Fruit fly (Drosophila melanogaster) whole organism, pupa: ENCODE measurements around the gene CG14933.

Source experiments
- CG12605 ChIP-seq: fragments of 200-800 bp; sonication (Bioruptor generic); IDR thresholded peaks from 2 replicates; pipeline ENCODE4 v1.3.6; 2022; ENCODE audit warnings: missing biosample characterization, missing genetic modification characterization
- CG34367 ChIP-seq: fragments of 200-800 bp; sonication (Bioruptor generic); optimal IDR thresholded peaks from 2 replicates; lab custom pipeline; 2018; ENCODE audit warnings: missing biosample characterization, mild to moderate bottlenecking, missing genetic modification characterization
- EcR ChIP-seq: fragments of 200-800 bp; sonication (Bioruptor generic); optimal IDR thresholded peaks from 3 replicates; lab custom pipeline; 2019; ENCODE audit warnings: missing biosample characterization, missing genetic modification characterization, mild to moderate bottlenecking, moderate library complexity, missing genetic modification reagents
- Pif1B ChIP-seq: fragments of 200-800 bp; sonication (Bioruptor generic); optimal IDR thresholded peaks from 3 replicates; lab custom pipeline; 2016; ENCODE audit warnings: missing biosample characterization, missing genetic modification characterization
- rn ChIP-seq: fragments of 200-800 bp; sonication (Bioruptor generic); IDR thresholded peaks from 2 replicates; pipeline ENCODE4 v1.3.6; 2022; ENCODE audit warnings: missing biosample characterization, missing genetic modification characterization

dm6 chr2L:11893269-11893668, 50.6 kb downstream of the CG14933 start:
- no peak for TF ChIP-seq rn (GFP tag; lab: Robert Waterston, UW)
- no peak for TF ChIP-seq Pif1B
- TF ChIP-seq CG12605, result no peak
- TF ChIP-seq CG34367 (tag; lab: Kevin White, UChicago), result no peak
- TF ChIP-seq EcR (GFP tag; lab: Kevin White, UChicago), result no peak
